Worm (Caenorhabditis elegans): ENCODE data around the gene pqn-84.

The pqn-84 gene

ce11 chrIII:11699959-11700358, at the start of gene pqn-84:
Gene pqn-84, plus strand, starts transcription at chrIII:11700259.
- TF ChIP-seq lin-39 (tag; optimal IDR thresholded peaks at IDR 0.05) (no peak), peb-1 (tag; optimal IDR thresholded peaks at IDR 0.05) (no peak), F13H6.1 (tag; optimal IDR thresholded peaks at IDR 0.05) (no peak), aly-2 (tag; optimal IDR thresholded peaks at IDR 0.05) (no peak)

- TF ChIP-seq peb-1 (tag; optimal IDR thresholded peaks at IDR 0.05) = no peak
- TF ChIP-seq nhr-12 (tag; optimal IDR thresholded peaks at IDR 0.05) = no peak
- no peak for TF ChIP-seq ceh-16 (tag; optimal IDR thresholded peaks at IDR 0.05)
- TF ChIP-seq dmd-4 (tag; optimal IDR thresholded peaks at IDR 0.05) = no peak
- TF ChIP-seq zag-1 (tag; optimal IDR thresholded peaks at IDR 0.05) = no peak
- no peak for TF ChIP-seq unc-39 (tag; optimal IDR thresholded peaks at IDR 0.05)
- no peak for TF ChIP-seq nhr-6 (tag; optimal IDR thresholded peaks at IDR 0.05)
- TF ChIP-seq mdl-1 (tag; optimal IDR thresholded peaks at IDR 0.05) = no peak
- no peak for TF ChIP-seq nhr-129 (tag; optimal IDR thresholded peaks at IDR 0.05)
- no peak for TF ChIP-seq F13H6.1 (tag; optimal IDR thresholded peaks at IDR 0.05)
- TF ChIP-seq nhr-25 (tag; optimal IDR thresholded peaks at IDR 0.05) = no peak
- no peak for TF ChIP-seq ztf-11 (tag; optimal IDR thresholded peaks at IDR 0.05)
- no peak for TF ChIP-seq elt-3 (tag; optimal IDR thresholded peaks at IDR 0.05)
- TF ChIP-seq fos-1 (tag; optimal IDR thresholded peaks at IDR 0.05) = no peak
- TF ChIP-seq crh-2 (tag; optimal IDR thresholded peaks at IDR 0.05) = no peak
- no peak for TF ChIP-seq egl-27 (tag; optimal IDR thresholded peaks at IDR 0.05)
These were observed 48.6 kb upstream of the pqn-84 start for ce11 chrIII:11651430-11651829.

ce11 chrIII:11656389-11656788, 43.7 kb upstream of the pqn-84 start:
- TF ChIP-seq lsy-2 (tag; optimal IDR thresholded peaks at IDR 0.05) (no peak), unc-62 (GFP tag; optimal IDR thresholded peaks at IDR 0.05) (no peak), nhr-77 (tag; optimal IDR thresholded peaks at IDR 0.05) (no peak), R02D3.7 (tag; optimal IDR thresholded peaks at IDR 0.05) (no peak), alr-1 (tag; optimal IDR thresholded peaks at IDR 0.05) (no peak), lin-39 (tag; optimal IDR thresholded peaks at IDR 0.05) (no peak), nhr-129 (tag; optimal IDR thresholded peaks at IDR 0.05) (no peak)

- peak; percentile 86 for TF ChIP-seq gmeb-1 (tag; optimal IDR thresholded peaks at IDR 0.05)
- TF ChIP-seq nhr-6 (tag; optimal IDR thresholded peaks at IDR 0.05) = peak; percentile 73
- no peak for TF ChIP-seq aly-2 (tag; optimal IDR thresholded peaks at IDR 0.05)
- TF ChIP-seq nhr-23 (tag; optimal IDR thresholded peaks at IDR 0.05) = no peak
- peak; percentile 69 for TF ChIP-seq nhr-129 (tag; optimal IDR thresholded peaks at IDR 0.05)
- peak; percentile 46 for TF ChIP-seq nhr-21 (tag; optimal IDR thresholded peaks at IDR 0.05)
- TF ChIP-seq dmd-4 (tag; optimal IDR thresholded peaks at IDR 0.05) = no peak
- peak; percentile 76 to 89 for TF ChIP-seq lsy-2 (tag; optimal IDR thresholded peaks at IDR 0.05)
- TF ChIP-seq mdl-1 (tag; optimal IDR thresholded peaks at IDR 0.05) = peak in 1 of 2 experiments; percentile 56
- TF ChIP-seq crh-2 (tag; optimal IDR thresholded peaks at IDR 0.05) = peak; percentile 89
- TF ChIP-seq lin-39 (tag; optimal IDR thresholded peaks at IDR 0.05) = no peak
- TF ChIP-seq zag-1 (tag; optimal IDR thresholded peaks at IDR 0.05) = peak; percentile 30
- TF ChIP-seq ama-1 (optimal IDR thresholded peaks at IDR 0.05) = no peak
- peak; percentile 90 for TF ChIP-seq sem-4 (tag; optimal IDR thresholded peaks at IDR 0.05)
- TF ChIP-seq Y55F3AM.14 (GFP tag; optimal IDR thresholded peaks at IDR 0.05) = no peak
- peak; percentile 91 for TF ChIP-seq C34F6.9 (tag; optimal IDR thresholded peaks at IDR 0.05)
- TF ChIP-seq skn-1 (tag; optimal IDR thresholded peaks at IDR 0.05) = no peak
- no peak for TF ChIP-seq peb-1 (tag; optimal IDR thresholded peaks at IDR 0.05)
- TF ChIP-seq elt-3 (tag; optimal IDR thresholded peaks at IDR 0.05) = no peak
- TF ChIP-seq R02D3.7 (tag; optimal IDR thresholded peaks at IDR 0.05) = no peak
- TF ChIP-seq alr-1 (tag; optimal IDR thresholded peaks at IDR 0.05) = no peak
- no peak for TF ChIP-seq ceh-16 (tag; optimal IDR thresholded peaks at IDR 0.05)
- no peak for TF ChIP-seq nhr-77 (tag; optimal IDR thresholded peaks at IDR 0.05)
- TF ChIP-seq sma-9 (GFP tag; optimal IDR thresholded peaks at IDR 0.05) = peak; percentile 84
- no peak for TF ChIP-seq sma-9 (tag; optimal IDR thresholded peaks at IDR 0.05)
- no peak for TF ChIP-seq unc-39 (tag; optimal IDR thresholded peaks at IDR 0.05)
- no peak for TF ChIP-seq ztf-11 (tag; optimal IDR thresholded peaks at IDR 0.05)
- peak; percentile 75 for TF ChIP-seq unc-55 (GFP tag; optimal IDR thresholded peaks at IDR 0.05)
- peak; percentile 66 for TF ChIP-seq egl-27 (tag; optimal IDR thresholded peaks at IDR 0.05)
- peak; percentile 78 for TF ChIP-seq lin-13 (GFP tag; optimal IDR thresholded peaks at IDR 0.05)
- peak; percentile 21 for TF ChIP-seq lin-11 (tag; optimal IDR thresholded peaks at IDR 0.05)
- TF ChIP-seq fos-1 (tag; optimal IDR thresholded peaks at IDR 0.05) = peak; percentile 45
- peak; percentile 33 for TF ChIP-seq blmp-1 (tag; optimal IDR thresholded peaks at IDR 0.05; ENCODE audit: insufficient read depth)
- TF ChIP-seq nhr-237 (tag; optimal IDR thresholded peaks at IDR 0.05) = no peak
- peak; percentile 78 for TF ChIP-seq mab-5 (tag; optimal IDR thresholded peaks at IDR 0.05)
- TF ChIP-seq mbf-1 (tag; optimal IDR thresholded peaks at IDR 0.05) = no peak
- no peak for TF ChIP-seq unc-62 (GFP tag; optimal IDR thresholded peaks at IDR 0.05)
- TF ChIP-seq ztf-1 (GFP tag; conservative IDR thresholded peaks at IDR 0.05) = no peak
- TF ChIP-seq ZK546.5 (tag; optimal IDR thresholded peaks at IDR 0.05) = no peak
- peak; percentile 80 for TF ChIP-seq nhr-25 (tag; optimal IDR thresholded peaks at IDR 0.05)
- peak; percentile 68 for TF ChIP-seq ztf-4 (tag; optimal IDR thresholded peaks at IDR 0.05)
- TF ChIP-seq nhr-11 (tag; optimal IDR thresholded peaks at IDR 0.05) = no peak
These were observed 42.8 kb upstream of the pqn-84 start, which contains the start of gene crh-1 for ce11 chrIII:11657185-11657817. Gene crh-1, plus strand, starts transcription at chrIII:11657767.

Data from whole organism, L2 larva.